Fruit fly (Drosophila melanogaster) whole organism, embryonic: ENCODE results near the gene CG7646.

ENCODE experiments used
- Atf-2 ChIP-seq: fragments of 200-800 bp; sonication (Bioruptor generic); optimal IDR thresholded peaks from 2 replicates; lab custom pipeline; 2016; ENCODE audit warnings: missing biosample characterization, missing genetic modification characterization
- BtbVII ChIP-seq: fragments of 200-800 bp; sonication (Bioruptor generic); optimal IDR thresholded peaks from 3 replicates; lab custom pipeline; 2017; ENCODE audit warnings: missing biosample characterization, mild to moderate bottlenecking, missing genetic modification characterization
- CG10321 ChIP-seq: fragments of 200-800 bp; sonication (Bioruptor generic); IDR thresholded peaks from 2 replicates; pipeline ENCODE4 v1.3.6; 2022; ENCODE audit warnings: missing biosample characterization, missing genetic modification characterization
- CG10366 ChIP-seq: fragments of 200-800 bp; sonication (Bioruptor generic); IDR thresholded peaks from 2 replicates; pipeline ENCODE4 v1.3.6; 2022; ENCODE audit warnings: missing biosample characterization, missing genetic modification characterization
- CG12104 ChIP-seq: fragments of 200-800 bp; sonication (Bioruptor generic); optimal IDR thresholded peaks from 3 replicates; lab custom pipeline; 2016; ENCODE audit warnings: missing biosample characterization, missing genetic modification characterization
- CG14441 ChIP-seq: fragments of 200-800 bp; sonication (Bioruptor generic); IDR thresholded peaks from 2 replicates; pipeline ENCODE4 v1.3.6; 2022; ENCODE audit warnings: missing biosample characterization, missing genetic modification characterization
- CG14965 ChIP-seq: fragments of 200-800 bp; sonication (Bioruptor generic); optimal IDR thresholded peaks from 2 replicates; lab custom pipeline; 2016; ENCODE audit warnings: missing biosample characterization, missing genetic modification characterization, borderline replicate concordance
- CG15696 ChIP-seq: fragments of 200-800 bp; sonication (Bioruptor generic); optimal IDR thresholded peaks from 2 replicates; lab custom pipeline; 2019; ENCODE audit warnings: missing biosample characterization, mild to moderate bottlenecking, missing genetic modification characterization, moderate library complexity
- CG16779 ChIP-seq: fragments of 200-800 bp; sonication (Bioruptor generic); IDR thresholded peaks from 2 replicates; pipeline ENCODE4 v1.3.6; 2022; ENCODE audit warnings: missing biosample characterization, missing genetic modification characterization
- CG16813 ChIP-seq: fragments of 200-800 bp; sonication (Bioruptor generic); IDR thresholded peaks from 3 replicates; pipeline ENCODE4 v1.3.6; 2022; ENCODE audit warnings: missing biosample characterization, missing genetic modification characterization; ENCODE audit not compliant: partially characterized antibody
- CG17186 ChIP-seq: fragments of 200-800 bp; sonication (Bioruptor generic); optimal IDR thresholded peaks from 3 replicates; lab custom pipeline; 2017; ENCODE audit warnings: missing biosample characterization, missing genetic modification reagents, missing genetic modification characterization
- CG17912 ChIP-seq: fragments of 200-800 bp; sonication (Bioruptor generic); optimal IDR thresholded peaks from 2 replicates; lab custom pipeline; 2018; ENCODE audit warnings: missing biosample characterization, mild to moderate bottlenecking, missing genetic modification characterization
- CG18599 ChIP-seq: fragments of 200-800 bp; sonication (Bioruptor generic); optimal IDR thresholded peaks from 3 replicates; lab custom pipeline; 2017; ENCODE audit warnings: missing biosample characterization, missing genetic modification characterization, mild to moderate bottlenecking, moderate library complexity, missing genetic modification reagents
- CG2678 ChIP-seq: fragments of 200-800 bp; sonication (Bioruptor generic); optimal IDR thresholded peaks from 3 replicates; lab custom pipeline; 2019; ENCODE audit warnings: missing biosample characterization, mild to moderate bottlenecking, missing genetic modification characterization, moderate library complexity
- CG2875 ChIP-seq: fragments of 200-800 bp; sonication (Bioruptor generic); optimal IDR thresholded peaks from 2 replicates; lab custom pipeline; 2017; ENCODE audit warnings: missing biosample characterization, mild to moderate bottlenecking, missing genetic modification characterization, missing genetic modification reagents
- CG3065 ChIP-seq: fragments of 200-800 bp; sonication (Bioruptor generic); optimal IDR thresholded peaks from 2 replicates; lab custom pipeline; 2016; ENCODE audit warnings: missing biosample characterization, missing genetic modification characterization
- CG33557 ChIP-seq: fragments of 200-800 bp; sonication (Bioruptor generic); optimal IDR thresholded peaks from 2 replicates; lab custom pipeline; 2019; ENCODE audit warnings: missing biosample characterization, mild to moderate bottlenecking, missing genetic modification characterization, moderate library complexity
- CG4360 ChIP-seq: fragments of 200-800 bp; sonication (Bioruptor generic); IDR thresholded peaks from 2 replicates; pipeline ENCODE4 v1.3.6; 2022; ENCODE audit warnings: missing biosample characterization, missing genetic modification characterization
- CG4424 ChIP-seq: fragments of 200-800 bp; sonication (Bioruptor generic); optimal IDR thresholded peaks from 3 replicates; lab custom pipeline; 2016; ENCODE audit warnings: missing biosample characterization, missing genetic modification characterization
- CG6175 ChIP-seq: fragments of 200-800 bp; sonication (Bioruptor generic); IDR thresholded peaks from 3 replicates; pipeline ENCODE4 v1.3.6; 2022; ENCODE audit warnings: missing biosample characterization, missing genetic modification characterization
- CG6254 ChIP-seq: fragments of 200-800 bp; sonication (Bioruptor generic); optimal IDR thresholded peaks from 3 replicates; lab custom pipeline; 2017; ENCODE audit warnings: mild to moderate bottlenecking, missing biosample characterization, missing genetic modification reagents, missing genetic modification characterization
- CG8924 ChIP-seq: fragments of 200-800 bp; optimal IDR thresholded peaks from 3 replicates; lab custom pipeline; 2019; ENCODE audit warnings: missing biosample characterization, mild to moderate bottlenecking, missing genetic modification characterization, moderate library complexity
- CG9797 ChIP-seq: fragments of 200-800 bp; sonication (Bioruptor generic); optimal IDR thresholded peaks from 3 replicates; lab custom pipeline; 2018; ENCODE audit warnings: missing biosample characterization, mild to moderate bottlenecking, missing genetic modification characterization
- Doc3 ChIP-seq: fragments of 200-800 bp; sonication (Bioruptor generic); IDR thresholded peaks from 3 replicates; pipeline ENCODE4 v1.3.6; 2022; ENCODE audit warnings: missing biosample characterization, missing genetic modification characterization; ENCODE audit not compliant: partially characterized antibody
- Fer3 ChIP-seq: fragments of 200-800 bp; sonication (Bioruptor generic); optimal IDR thresholded peaks from 2 replicates; lab custom pipeline; 2018; ENCODE audit warnings: missing biosample characterization, mild to moderate bottlenecking, missing genetic modification characterization, moderate library complexity
- HmgD ChIP-seq: fragments of 200-800 bp; sonication (Bioruptor generic); optimal IDR thresholded peaks from 3 replicates; lab custom pipeline; 2016; ENCODE audit warnings: missing biosample characterization, missing genetic modification characterization
- MTF-1 ChIP-seq: fragments of 200-800 bp; sonication (Bioruptor generic); optimal IDR thresholded peaks from 2 replicates; lab custom pipeline; 2018; ENCODE audit warnings: missing biosample characterization, mild to moderate bottlenecking, missing genetic modification characterization, borderline replicate concordance
- NC2β ChIP-seq: fragments of 200-800 bp; sonication (Bioruptor generic); optimal IDR thresholded peaks from 2 replicates; lab custom pipeline; 2016; ENCODE audit warnings: missing biosample characterization, missing genetic modification characterization
- NFAT ChIP-seq: fragments of 200-800 bp; sonication (Bioruptor generic); IDR thresholded peaks from 2 replicates; pipeline ENCODE4 v1.3.6; 2022; ENCODE audit warnings: missing biosample characterization, missing genetic modification characterization
- Pdp1 ChIP-seq, 2 experiments: fragments of 200-800 bp; sonication (Bioruptor generic); optimal IDR thresholded peaks; 3 replicates each; lab custom pipeline; 2016; ENCODE audit warnings: missing biosample characterization in 2 of 2, missing genetic modification characterization in 2 of 2, mild to moderate bottlenecking in 1 of 2, moderate library complexity in 1 of 2
- Rx ChIP-seq: fragments of 200-800 bp; sonication (Bioruptor generic); IDR thresholded peaks from 2 replicates; pipeline ENCODE4 v1.3.6; 2022; ENCODE audit warnings: missing biosample characterization, missing genetic modification characterization
- Side ChIP-seq: fragments of 200-800 bp; sonication (Bioruptor generic); optimal IDR thresholded peaks from 2 replicates; lab custom pipeline; 2016; ENCODE audit warnings: missing biosample characterization, missing genetic modification characterization
- bcd ChIP-seq: fragments of 200-800 bp; sonication (Bioruptor generic); optimal IDR thresholded peaks from 2 replicates; lab custom pipeline; 2017; ENCODE audit warnings: missing biosample characterization, mild to moderate bottlenecking, missing genetic modification characterization
- cato ChIP-seq: fragments of 200-800 bp; sonication (Bioruptor generic); optimal IDR thresholded peaks from 2 replicates; lab custom pipeline; 2016; ENCODE audit warnings: missing biosample characterization, missing genetic modification characterization, borderline replicate concordance
- dm ChIP-seq: fragments of 200-800 bp; sonication (Bioruptor generic); optimal IDR thresholded peaks from 3 replicates; lab custom pipeline; 2016; ENCODE audit warnings: missing biosample characterization, missing genetic modification characterization
- dmrt99B ChIP-seq: fragments of 200-800 bp; sonication (Bioruptor generic); optimal IDR thresholded peaks from 2 replicates; lab custom pipeline; 2018; ENCODE audit warnings: missing biosample characterization, mild to moderate bottlenecking, missing genetic modification characterization, moderate library complexity
- exex ChIP-seq: fragments of 200-800 bp; sonication (Bioruptor generic); optimal IDR thresholded peaks from 4 replicates; lab custom pipeline; 2018; ENCODE audit warnings: missing biosample characterization, mild to moderate bottlenecking, missing genetic modification characterization, moderate library complexity
- eyg ChIP-seq: fragments of 200-800 bp; sonication (Bioruptor generic); optimal IDR thresholded peaks from 3 replicates; lab custom pipeline; 2016; ENCODE audit warnings: missing biosample characterization, missing genetic modification characterization
- fru ChIP-seq: fragments of >200 bp; optimal IDR thresholded peaks from 2 replicates; lab custom pipeline; 2017
- grn ChIP-seq: fragments of 200-800 bp; sonication (Bioruptor generic); optimal IDR thresholded peaks from 3 replicates; lab custom pipeline; 2017; ENCODE audit warnings: missing biosample characterization, missing genetic modification characterization
- gt ChIP-seq: fragments of 200-800 bp; sonication (Bioruptor generic); IDR thresholded peaks from 2 replicates; pipeline ENCODE4 v1.3.6; 2022; ENCODE audit warnings: missing biosample characterization, missing genetic modification characterization
- hb ChIP-seq: fragments of 200-800 bp; sonication (Bioruptor generic); IDR thresholded peaks from 3 replicates; pipeline ENCODE4 v1.3.6; 2022; ENCODE audit warnings: missing biosample characterization, missing genetic modification characterization; ENCODE audit not compliant: partially characterized antibody
- kah ChIP-seq: fragments of 200-800 bp; sonication (Bioruptor generic); optimal IDR thresholded peaks from 2 replicates; lab custom pipeline; 2018; ENCODE audit warnings: missing biosample characterization, mild to moderate bottlenecking, missing genetic modification characterization
- lab ChIP-seq: fragments of 200-800 bp; sonication (Bioruptor generic); optimal IDR thresholded peaks from 3 replicates; lab custom pipeline; 2017; ENCODE audit warnings: missing biosample characterization, missing genetic modification characterization, mild to moderate bottlenecking, moderate library complexity, missing genetic modification reagents
- pfk ChIP-seq: fragments of 200-800 bp; sonication (Bioruptor generic); optimal IDR thresholded peaks from 2 replicates; lab custom pipeline; 2018; ENCODE audit warnings: missing biosample characterization, mild to moderate bottlenecking, missing genetic modification characterization, moderate library complexity
- pum ChIP-seq: fragments of 200-800 bp; sonication (Bioruptor generic); optimal IDR thresholded peaks from 2 replicates; lab custom pipeline; 2016; ENCODE audit warnings: missing biosample characterization, missing genetic modification characterization
- ssp ChIP-seq: fragments of 200-800 bp; sonication (Bioruptor generic); IDR thresholded peaks from 2 replicates; pipeline ENCODE4 v1.3.6; 2022; ENCODE audit warnings: missing biosample characterization, missing genetic modification characterization
- tio ChIP-seq: fragments of 200-800 bp; sonication (Bioruptor generic); optimal IDR thresholded peaks from 2 replicates; lab custom pipeline; 2017; ENCODE audit warnings: missing biosample characterization, missing genetic modification characterization, inconsistent platforms
- yki ChIP-seq: fragments of >200 bp; optimal IDR thresholded peaks from 3 replicates; lab custom pipeline; 2018

The CG7646 gene

DNA sequence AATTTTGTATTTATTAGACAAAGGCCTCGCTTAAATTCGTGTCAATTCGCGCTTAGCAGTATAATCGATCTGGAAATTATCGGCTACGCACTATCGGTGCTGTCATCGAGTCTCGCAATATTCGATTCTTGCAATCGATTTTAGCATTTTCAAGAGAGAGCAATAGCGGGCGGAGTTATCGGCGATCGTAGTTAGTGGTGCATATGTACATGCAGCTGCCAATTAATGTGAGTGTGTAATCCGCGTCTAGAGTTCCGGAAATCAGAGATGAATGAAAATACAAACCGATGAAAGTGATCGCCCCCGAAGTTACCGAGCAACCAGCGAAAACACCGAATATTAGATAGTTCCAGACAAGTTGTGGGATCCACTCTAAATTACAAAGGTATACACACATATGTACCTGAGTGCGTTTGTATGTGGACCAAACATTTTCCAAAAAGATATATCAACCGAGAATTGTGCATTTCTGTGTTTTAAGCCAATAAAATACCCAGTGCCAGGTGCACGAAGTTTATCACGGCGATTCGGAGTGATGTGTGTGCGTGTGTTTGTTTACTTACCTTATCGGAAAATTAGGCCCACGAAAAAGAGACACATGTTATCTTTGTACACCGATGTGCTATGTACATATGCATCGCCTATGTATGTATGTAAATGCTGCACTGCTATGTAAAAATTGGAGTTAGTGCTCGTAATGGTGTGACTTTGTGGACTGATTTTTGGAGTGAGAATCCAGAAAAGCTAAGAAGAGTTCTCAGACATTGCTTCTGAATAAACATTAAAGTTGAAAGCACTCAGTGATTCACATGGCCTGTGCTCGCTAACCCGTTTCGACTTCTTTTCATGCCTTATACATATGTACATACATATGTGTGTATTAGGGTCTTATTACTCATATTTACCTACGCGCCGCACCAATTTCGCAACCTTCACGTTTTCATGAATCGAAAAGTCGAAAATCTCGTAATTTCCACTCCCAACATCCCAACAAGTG, 14.9 kb downstream of the CG7646 start (continued):
- TF ChIP-seq lab (GFP tag; lab: Kevin White, UChicago) = no peak
- TF ChIP-seq CG6254 (GFP tag; lab: Kevin White, UChicago) = no peak
- no peak for TF ChIP-seq CG10321
- TF ChIP-seq CG6175 (GFP tag; lab: Robert Waterston, UW) = no peak
- no peak for TF ChIP-seq dm (GFP tag; lab: Kevin White, UChicago)
- TF ChIP-seq CG16813 (GFP tag; lab: Robert Waterston, UW) = peak; percentile 93
- no peak for TF ChIP-seq pum (GFP tag; lab: Kevin White, UChicago)
- no peak for TF ChIP-seq CG12104 (GFP tag; lab: Kevin White, UChicago)
- TF ChIP-seq CG9797 (GFP tag; lab: Kevin White, UChicago) = peak; percentile 4
- TF ChIP-seq CG4424 (GFP tag; lab: Kevin White, UChicago) = peak; percentile 5
- no peak for TF ChIP-seq exex (tag; lab: Kevin White, UChicago)
- TF ChIP-seq kah = peak; percentile 16
- peak; percentile 99 for TF ChIP-seq hb
- TF ChIP-seq CG14965 (GFP tag; lab: Kevin White, UChicago) = no peak
- no peak for TF ChIP-seq Side (GFP tag; lab: Kevin White, UChicago)
- TF ChIP-seq CG3065 = no peak
- peak; percentile 37 for TF ChIP-seq CG15696
- TF ChIP-seq MTF-1 (GFP tag; lab: Kevin White, UChicago) = no peak
- no peak for TF ChIP-seq Fer3
- no peak for TF ChIP-seq fru (lab: Kevin White, UChicago)
- no peak for TF ChIP-seq CG2875 (GFP tag; lab: Kevin White, UChicago)
- TF ChIP-seq eyg = no peak
- TF ChIP-seq CG17912 (GFP tag; lab: Kevin White, UChicago) = peak; percentile 52
- peak; percentile 73 for TF ChIP-seq CG17186 (GFP tag; lab: Kevin White, UChicago)
- no peak for TF ChIP-seq cato
- TF ChIP-seq BtbVII (GFP tag; lab: Kevin White, UChicago) = no peak
- TF ChIP-seq dmrt99B (tag; lab: Kevin White, UChicago) = no peak
- TF ChIP-seq ssp = no peak
- TF ChIP-seq bcd (GFP tag; lab: Kevin White, UChicago) = no peak
- TF ChIP-seq NFAT = no peak; the same call in 1 of the 2 replicates
- peak; percentile 80; the same call in 2 of the 3 replicates for TF ChIP-seq Doc3 (GFP tag; lab: Robert Waterston, UW)
- no peak for TF ChIP-seq Rx (GFP tag; lab: Robert Waterston, UW)
- TF ChIP-seq CG2678 = no peak
- no peak for TF ChIP-seq CG14441 (GFP tag; lab: Robert Waterston, UW)
- TF ChIP-seq yki (lab: Kevin White, UChicago) = no peak
- TF ChIP-seq grn (GFP tag; lab: Kevin White, UChicago) = no peak
- TF ChIP-seq gt (GFP tag; lab: Robert Waterston, UW) = no peak
- TF ChIP-seq HmgD = no peak
- no peak for TF ChIP-seq Atf-2 (GFP tag; lab: Kevin White, UChicago)
- no peak for TF ChIP-seq CG10366
- TF ChIP-seq CG18599 (GFP tag; lab: Kevin White, UChicago) = no peak
- peak; percentile 2 for TF ChIP-seq pfk (GFP tag; lab: Kevin White, UChicago)
- TF ChIP-seq Pdp1 (GFP tag; optimal IDR thresholded peaks at IDR 0.05; lab: Kevin White, UChicago) = peak in 1 of 2 experiments; percentile 42
- TF ChIP-seq tio (GFP tag; lab: Kevin White, UChicago) = no peak
- no peak for TF ChIP-seq CG16779
- TF ChIP-seq NC2β = no peak
- TF ChIP-seq CG4360 (GFP tag; lab: Robert Waterston, UW) = no peak
- peak; percentile 37 for TF ChIP-seq CG33557 (GFP tag; lab: Kevin White, UChicago)
- TF ChIP-seq CG8924 (tag; lab: Kevin White, UChicago) = no peak
